Fruit fly (Drosophila melanogaster) whole organism, embryonic: ENCODE results near the gene CG17982.

Experiments
- ATbp ChIP-seq: fragments of 200-800 bp; sonication (Bioruptor generic); optimal IDR thresholded peaks from 2 replicates; lab custom pipeline; 2017; ENCODE audit warnings: missing biosample characterization, mild to moderate bottlenecking, missing genetic modification characterization, missing genetic modification reagents
- BEAF-32 ChIP-seq: fragments of 200-800 bp; sonication (Bioruptor generic); optimal IDR thresholded peaks from 3 replicates; lab custom pipeline; 2017; ENCODE audit warnings: missing biosample characterization, missing genetic modification characterization, mild to moderate bottlenecking, moderate library complexity, missing genetic modification reagents
- Bdp1 ChIP-seq: fragments of 200-800 bp; sonication (Bioruptor generic); optimal IDR thresholded peaks from 3 replicates; lab custom pipeline; 2016; ENCODE audit warnings: missing biosample characterization, missing genetic modification characterization
- CG10321 ChIP-seq: fragments of 200-800 bp; sonication (Bioruptor generic); IDR thresholded peaks from 2 replicates; pipeline ENCODE4 v1.3.6; 2022; ENCODE audit warnings: missing biosample characterization, missing genetic modification characterization
- CG10654 ChIP-seq: fragments of 200-800 bp; sonication (Bioruptor generic); optimal IDR thresholded peaks from 2 replicates; lab custom pipeline; 2016; ENCODE audit warnings: missing biosample characterization, missing genetic modification characterization
- CG10979 ChIP-seq: fragments of 200-800 bp; sonication (Bioruptor generic); optimal IDR thresholded peaks from 2 replicates; lab custom pipeline; 2018; ENCODE audit warnings: missing biosample characterization, mild to moderate bottlenecking, missing genetic modification characterization, moderate library complexity
- CG11093 ChIP-seq: fragments of 200-800 bp; sonication (Bioruptor generic); IDR thresholded peaks from 3 replicates; pipeline ENCODE4 v1.3.6; 2022; ENCODE audit warnings: missing biosample characterization, missing genetic modification characterization
- CG11398 ChIP-seq: fragments of 200-800 bp; sonication (Bioruptor generic); optimal IDR thresholded peaks from 2 replicates; lab custom pipeline; 2016; ENCODE audit warnings: missing biosample characterization, missing genetic modification characterization
- CG11560 ChIP-seq: fragments of 200-800 bp; sonication (Bioruptor generic); IDR thresholded peaks from 3 replicates; pipeline ENCODE4 v1.3.6; 2022; ENCODE audit warnings: missing biosample characterization, missing genetic modification characterization
- CG12071 ChIP-seq: fragments of 200-800 bp; sonication (Bioruptor generic); optimal IDR thresholded peaks from 3 replicates; lab custom pipeline; 2018; ENCODE audit warnings: missing biosample characterization, mild to moderate bottlenecking, missing genetic modification characterization
- CG14441 ChIP-seq: fragments of 200-800 bp; sonication (Bioruptor generic); IDR thresholded peaks from 2 replicates; pipeline ENCODE4 v1.3.6; 2022; ENCODE audit warnings: missing biosample characterization, missing genetic modification characterization
- CG1602 ChIP-seq: fragments of 200-800 bp; sonication (Bioruptor generic); optimal IDR thresholded peaks from 3 replicates; lab custom pipeline; 2016; ENCODE audit warnings: missing biosample characterization, missing genetic modification characterization
- CG17829 ChIP-seq: fragments of 200-800 bp; optimal IDR thresholded peaks from 2 replicates; lab custom pipeline; 2019; ENCODE audit warnings: missing biosample characterization, mild to moderate bottlenecking, missing genetic modification characterization, moderate library complexity
- CG18011 ChIP-seq: fragments of 200-800 bp; sonication (Bioruptor generic); optimal IDR thresholded peaks from 2 replicates; lab custom pipeline; 2017; ENCODE audit warnings: missing biosample characterization, missing genetic modification characterization, mild to moderate bottlenecking, moderate library complexity, missing genotype
- CG3065 ChIP-seq: fragments of 200-800 bp; sonication (Bioruptor generic); optimal IDR thresholded peaks from 2 replicates; lab custom pipeline; 2016; ENCODE audit warnings: missing biosample characterization, missing genetic modification characterization
- CG32767 ChIP-seq: fragments of 200-800 bp; sonication (Bioruptor generic); IDR thresholded peaks from 2 replicates; pipeline ENCODE4 v1.3.6; 2022; ENCODE audit warnings: missing biosample characterization, missing genetic modification characterization
- CG3726 ChIP-seq: fragments of 200-800 bp; sonication (Bioruptor generic); IDR thresholded peaks from 3 replicates; pipeline ENCODE4, ENCODE4 v1.3.6; 2022; ENCODE audit warnings: missing biosample characterization, missing genetic modification characterization
- CG3838 ChIP-seq: fragments of 200-800 bp; sonication (Bioruptor generic); optimal IDR thresholded peaks from 3 replicates; lab custom pipeline; 2016; ENCODE audit warnings: missing biosample characterization, missing genetic modification characterization
- CG43689 ChIP-seq: fragments of 200-800 bp; sonication (Bioruptor generic); IDR thresholded peaks from 2 replicates; pipeline ENCODE4 v1.3.6; 2022; ENCODE audit warnings: missing biosample characterization, missing genetic modification characterization
- CG4424 ChIP-seq: fragments of 200-800 bp; sonication (Bioruptor generic); optimal IDR thresholded peaks from 3 replicates; lab custom pipeline; 2016; ENCODE audit warnings: missing biosample characterization, missing genetic modification characterization
- CG4854 ChIP-seq: fragments of 200-800 bp; sonication (Bioruptor generic); optimal IDR thresholded peaks from 2 replicates; lab custom pipeline; 2016; ENCODE audit warnings: missing biosample characterization, missing genetic modification characterization, inconsistent platforms
- CG7556 ChIP-seq: fragments of 200-800 bp; sonication (Bioruptor generic); optimal IDR thresholded peaks from 2 replicates; lab custom pipeline; 2017; ENCODE audit warnings: missing biosample characterization, mild to moderate bottlenecking, missing genetic modification characterization
- CG8765 ChIP-seq: fragments of 200-800 bp; sonication (Bioruptor generic); IDR thresholded peaks from 2 replicates; pipeline ENCODE4 v1.3.6; 2022; ENCODE audit warnings: missing biosample characterization, missing genetic modification characterization
- CTCF ChIP-seq: fragments of 200-800 bp; sonication (Bioruptor generic); optimal IDR thresholded peaks from 2 replicates; lab custom pipeline; 2017; ENCODE audit warnings: missing biosample characterization, mild to moderate bottlenecking, missing genetic modification characterization, moderate library complexity
- CoRest ChIP-seq: fragments of 200-800 bp; sonication (Bioruptor generic); optimal IDR thresholded peaks from 3 replicates; lab custom pipeline; 2018; ENCODE audit warnings: missing biosample characterization, mild to moderate bottlenecking, missing genetic modification characterization, moderate library complexity
- Deaf1 ChIP-seq: fragments of 200-800 bp; optimal IDR thresholded peaks from 3 replicates; lab custom pipeline; 2019; ENCODE audit warnings: missing biosample characterization, mild to moderate bottlenecking, missing genetic modification characterization, moderate library complexity
- Dll ChIP-seq: fragments of 200-800 bp; sonication (Bioruptor generic); IDR thresholded peaks from 4 replicates; pipeline ENCODE4 v1.3.6; 2022; ENCODE audit warnings: missing biosample characterization, missing genetic modification characterization; ENCODE audit not compliant: partially characterized antibody
- Doc3 ChIP-seq: fragments of 200-800 bp; sonication (Bioruptor generic); IDR thresholded peaks from 3 replicates; pipeline ENCODE4 v1.3.6; 2022; ENCODE audit warnings: missing biosample characterization, missing genetic modification characterization; ENCODE audit not compliant: partially characterized antibody
- Hr78 ChIP-seq, 2 experiments: fragments of 200-800 bp in 1 of 2; fragments of >200 bp in 1 of 2; sonication (Bioruptor generic) in 1 of 2; optimal IDR thresholded peaks; 2 replicates each; lab custom pipeline; 2017 to 2019; ENCODE audit warnings: missing biosample characterization in 2 of 2, missing genetic modification characterization in 2 of 2, mild to moderate bottlenecking in 1 of 2, moderate library complexity in 1 of 2
- Med ChIP-seq: fragments of 200-800 bp; sonication (Bioruptor generic); peaks from one replicate; lab custom pipeline; 2016; ENCODE audit warnings: missing biosample characterization, missing genetic modification characterization, mild to moderate bottlenecking, inconsistent platforms, moderate library complexity
- NfI ChIP-seq: fragments of 200-800 bp; sonication (Bioruptor generic); optimal IDR thresholded peaks from 3 replicates; lab custom pipeline; 2018; ENCODE audit warnings: missing biosample characterization, mild to moderate bottlenecking, missing genetic modification characterization, moderate library complexity
- Rfx ChIP-seq: fragments of 200-800 bp; sonication (Bioruptor generic); IDR thresholded peaks from 2 replicates; pipeline ENCODE4 v1.3.6; 2022; ENCODE audit warnings: missing biosample characterization, missing genetic modification characterization
- Vsx1 ChIP-seq: fragments of 200-800 bp; sonication (Bioruptor generic); optimal IDR thresholded peaks from 2 replicates; lab custom pipeline; 2017; ENCODE audit warnings: missing biosample characterization, mild to moderate bottlenecking, missing genetic modification characterization, missing genetic modification reagents
- YL-1 ChIP-seq: fragments of 200-800 bp; sonication (Bioruptor generic); optimal IDR thresholded peaks from 3 replicates; lab custom pipeline; 2017; ENCODE audit warnings: missing biosample characterization, mild to moderate bottlenecking, missing genetic modification characterization
- al ChIP-seq: fragments of 200-800 bp; sonication (Bioruptor generic); IDR thresholded peaks from 2 replicates; pipeline ENCODE4 v1.3.6; 2022; ENCODE audit warnings: missing biosample characterization, missing genetic modification characterization
- ara ChIP-seq: fragments of 200-800 bp; sonication (Bioruptor generic); IDR thresholded peaks from 2 replicates; pipeline ENCODE4 v1.3.6; 2022; ENCODE audit warnings: missing biosample characterization, missing genetic modification characterization
- chinmo ChIP-seq: fragments of 200-800 bp; sonication (Bioruptor generic); IDR thresholded peaks from 4 replicates; pipeline ENCODE4 v1.3.6; 2022; ENCODE audit warnings: missing biosample characterization, missing genetic modification characterization; ENCODE audit not compliant: partially characterized antibody
- chm ChIP-seq: fragments of 200-800 bp; sonication (Bioruptor generic); IDR thresholded peaks from 2 replicates; pipeline ENCODE4 v1.3.6; 2022; ENCODE audit warnings: missing biosample characterization, missing genetic modification characterization
- dmrt11E ChIP-seq: fragments of 200-800 bp; sonication (Bioruptor generic); optimal IDR thresholded peaks from 3 replicates; lab custom pipeline; 2018; ENCODE audit warnings: missing biosample characterization, mild to moderate bottlenecking, missing genetic modification characterization, moderate library complexity
- fru ChIP-seq: fragments of >200 bp; optimal IDR thresholded peaks from 2 replicates; lab custom pipeline; 2017
- grn ChIP-seq: fragments of 200-800 bp; sonication (Bioruptor generic); optimal IDR thresholded peaks from 3 replicates; lab custom pipeline; 2017; ENCODE audit warnings: missing biosample characterization, missing genetic modification characterization
- hbn ChIP-seq: fragments of 200-800 bp; sonication (Bioruptor generic); IDR thresholded peaks from 2 replicates; pipeline ENCODE4 v1.3.6; 2022; ENCODE audit warnings: missing biosample characterization, missing genetic modification characterization; ENCODE audit not compliant: partially characterized antibody
- ken ChIP-seq: fragments of 200-800 bp; sonication (Bioruptor generic); IDR thresholded peaks from 3 replicates; pipeline ENCODE4 v1.3.6; 2022; ENCODE audit warnings: missing biosample characterization, missing genetic modification characterization
- nmo ChIP-seq: fragments of 200-800 bp; sonication (Bioruptor generic); optimal IDR thresholded peaks from 2 replicates; lab custom pipeline; 2018; ENCODE audit warnings: missing biosample characterization, mild to moderate bottlenecking, missing genetic modification characterization, moderate library complexity
- pum ChIP-seq: fragments of 200-800 bp; sonication (Bioruptor generic); optimal IDR thresholded peaks from 2 replicates; lab custom pipeline; 2016; ENCODE audit warnings: missing biosample characterization, missing genetic modification characterization
- scrt ChIP-seq: fragments of 200-800 bp; sonication (Bioruptor generic); optimal IDR thresholded peaks from 2 replicates; lab custom pipeline; 2018; ENCODE audit warnings: missing biosample characterization, mild to moderate bottlenecking, missing genetic modification characterization, moderate library complexity
- stwl ChIP-seq: fragments of 200-800 bp; sonication (Bioruptor generic); optimal IDR thresholded peaks from 3 replicates; lab custom pipeline; 2018; ENCODE audit warnings: missing biosample characterization, mild to moderate bottlenecking, missing genetic modification characterization, moderate library complexity
- trem ChIP-seq: fragments of 200-800 bp; optimal IDR thresholded peaks from 3 replicates; lab custom pipeline; 2019; ENCODE audit warnings: missing biosample characterization, mild to moderate bottlenecking, missing genetic modification characterization, moderate library complexity
- ttk ChIP-seq: fragments of 200-800 bp; sonication (Bioruptor generic); IDR thresholded peaks from 2 replicates; pipeline ENCODE4 v2.1.2; 2022; ENCODE audit warnings: missing biosample characterization, missing genetic modification characterization
- unpg ChIP-seq: fragments of 200-800 bp; sonication (Bioruptor generic); optimal IDR thresholded peaks from 3 replicates; lab custom pipeline; 2018; ENCODE audit warnings: missing biosample characterization, mild to moderate bottlenecking, missing genetic modification characterization, moderate library complexity

The CG17982 gene

DNA sequence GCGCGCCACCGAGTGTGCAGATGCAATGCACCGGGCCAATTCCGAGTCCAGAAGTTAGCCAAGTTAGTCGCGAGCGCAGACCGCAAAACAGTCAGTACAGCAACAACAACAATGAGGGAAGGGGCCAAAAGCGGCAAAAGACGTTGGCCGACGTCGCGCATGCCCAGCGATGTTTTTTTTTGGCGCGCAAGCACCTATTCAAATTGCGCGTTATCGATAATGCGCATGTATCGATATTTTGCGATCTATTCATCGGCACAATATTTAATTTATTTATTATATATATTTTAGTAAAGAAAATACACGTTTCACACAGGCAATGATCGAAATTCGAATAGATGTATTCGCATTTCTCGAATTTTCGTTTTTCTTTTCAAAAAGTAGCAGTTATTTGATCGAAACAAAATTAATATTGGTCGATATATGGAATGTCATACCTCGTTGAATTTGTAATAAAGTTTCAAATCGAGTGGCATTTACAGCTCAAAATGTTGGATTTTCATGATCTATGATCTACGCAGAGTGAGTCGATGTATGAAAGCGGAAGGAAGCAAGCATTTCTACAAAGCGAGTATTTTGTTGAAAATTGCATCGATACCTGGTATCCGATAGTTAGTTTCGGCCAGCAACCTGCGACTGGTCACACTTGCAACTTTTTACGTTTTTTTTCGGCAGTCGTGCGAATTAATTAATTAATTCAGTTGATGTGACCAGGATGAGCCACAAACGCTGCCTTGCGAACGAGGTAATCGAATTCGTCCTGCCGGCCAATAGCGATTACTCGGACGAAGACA, 14.2 kb downstream of the CG17982 start, which contains the start of gene CG2116 (continued):
- TF ChIP-seq CTCF (no peak), CG18011 (GFP tag; lab: Kevin White, UChicago) (no peak), CG10321 (GFP tag; lab: Robert Waterston, UW) (no peak), Doc3 (GFP tag; lab: Robert Waterston, UW) (peak; percentile 64), scrt (GFP tag; lab: Kevin White, UChicago) (no peak), nmo (GFP tag; lab: Kevin White, UChicago) (peak; percentile 26), stwl (tag; lab: Kevin White, UChicago) (peak; percentile 18), unpg (GFP tag; lab: Kevin White, UChicago) (no peak), Dll (GFP tag; lab: Robert Waterston, UW) (peak; percentile 79), ken (no peak), CG3838 (no peak), ttk (GFP tag; lab: Robert Waterston, UW) (no peak), Med (GFP tag; lab: Kevin White, UChicago) (peak; percentile 74), CG12071 (GFP tag; lab: Kevin White, UChicago) (no peak), CG17829 (tag; lab: Kevin White, UChicago) (peak; percentile 3), Vsx1 (GFP tag; lab: Kevin White, UChicago) (no peak), grn (GFP tag; lab: Kevin White, UChicago) (no peak), CG1602 (GFP tag; lab: Kevin White, UChicago) (no peak), CG10654 (GFP tag; lab: Kevin White, UChicago) (no peak), chm (GFP tag; lab: Robert Waterston, UW) (no peak), trem (tag; lab: Kevin White, UChicago) (peak; percentile 36), CG11398 (GFP tag; lab: Kevin White, UChicago) (no peak), Deaf1 (tag; lab: Kevin White, UChicago) (no peak), CG11093 (GFP tag; lab: Robert Waterston, UW) (no peak), CoRest (tag; lab: Kevin White, UChicago) (peak; percentile 13), CG10979 (tag; lab: Kevin White, UChicago) (no peak), hbn (GFP tag; lab: Robert Waterston, UW) (peak; percentile 59; the same call in 1 of the 2 replicates), CG4854 (GFP tag; lab: Kevin White, UChicago) (no peak), ATbp (no peak), Rfx (GFP tag; lab: Robert Waterston, UW) (no peak), dmrt11E (tag; lab: Kevin White, UChicago) (no peak), BEAF-32 (GFP tag; lab: Kevin White, UChicago) (peak; percentile 85), ara (GFP tag; lab: Robert Waterston, UW) (no peak), CG4424 (GFP tag; lab: Kevin White, UChicago) (no peak), chinmo (peak; percentile 70), CG3726 (no peak), Hr78 (GFP tag; optimal IDR thresholded peaks at IDR 0.05; lab: Kevin White, UChicago) (no peak), fru (lab: Kevin White, UChicago) (no peak), CG3065 (GFP tag; lab: Kevin White, UChicago) (no peak), CG14441 (no peak), CG8765 (no peak), CG32767 (GFP tag; lab: Robert Waterston, UW) (no peak), CG7556 (GFP tag; lab: Kevin White, UChicago) (no peak), CG11560 (0 out of 3 replicates have a peak, but pooled peaks have one; percentile 33), al (no peak), CG43689 (GFP tag; lab: Robert Waterston, UW) (no peak), Bdp1 (no peak), pum (GFP tag; lab: Kevin White, UChicago) (no peak), YL-1 (GFP tag; lab: Kevin White, UChicago) (peak; percentile 11), NfI (GFP tag; lab: Kevin White, UChicago) (no peak)
